Worm (Caenorhabditis elegans): ENCODE measurements around the gene T01H3.5.

- TF ChIP-seq zag-1 (tag; optimal IDR thresholded peaks at IDR 0.05) (no peak), nhr-71 (tag; optimal IDR thresholded peaks at IDR 0.05) (no peak), mef-2 (tag; optimal IDR thresholded peaks at IDR 0.05) (no peak), nhr-28 (tag; optimal IDR thresholded peaks at IDR 0.05) (no peak), ceh-82 (tag; optimal IDR thresholded peaks at IDR 0.05) (no peak), ceh-63 (GFP tag; optimal IDR thresholded peaks at IDR 0.05) (no peak), skn-1 (tag; optimal IDR thresholded peaks at IDR 0.05) (no peak), F16B12.6 (tag; optimal IDR thresholded peaks at IDR 0.05) (no peak), ces-1 (GFP tag; optimal IDR thresholded peaks at IDR 0.05) (no peak)
Observed at ce11 chrII:7895190-7895589, 15.8 kb downstream of the T01H3.5 start.

Data from whole organism, L1 larva.